Fruit fly (Drosophila melanogaster) whole organism, embryonic: ENCODE results near the gene NFAT.
A peak's percentile ranks its signal among the peaks of the same experiment; 100 is the strongest.

ENCODE experiments used
- CG10366 ChIP-seq: fragments of 200-800 bp; sonication (Bioruptor generic); IDR thresholded peaks from 2 replicates; pipeline ENCODE4 v1.3.6; 2022; ENCODE audit warnings: missing biosample characterization, missing genetic modification characterization
- CG10462 ChIP-seq: fragments of 200-800 bp; sonication (Bioruptor generic); optimal IDR thresholded peaks from 2 replicates; lab custom pipeline; 2016; ENCODE audit warnings: missing biosample characterization, missing genetic modification characterization
- CG11560 ChIP-seq: fragments of 200-800 bp; sonication (Bioruptor generic); IDR thresholded peaks from 3 replicates; pipeline ENCODE4 v1.3.6; 2022; ENCODE audit warnings: missing biosample characterization, missing genetic modification characterization
- CG12942 ChIP-seq: fragments of 200-800 bp; sonication (Bioruptor generic); optimal IDR thresholded peaks from 3 replicates; lab custom pipeline; 2016; ENCODE audit warnings: missing biosample characterization, missing genetic modification characterization
- CG15269 ChIP-seq: fragments of 200-800 bp; sonication (Bioruptor generic); optimal IDR thresholded peaks from 2 replicates; lab custom pipeline; 2018; ENCODE audit warnings: missing biosample characterization, mild to moderate bottlenecking, missing genetic modification characterization, moderate library complexity
- CG15514 ChIP-seq: fragments of 200-800 bp; sonication (Bioruptor generic); optimal IDR thresholded peaks from 3 replicates; lab custom pipeline; 2017; ENCODE audit warnings: missing biosample characterization, missing genetic modification characterization, mild to moderate bottlenecking, moderate library complexity, missing genetic modification reagents
- CG1602 ChIP-seq: fragments of 200-800 bp; sonication (Bioruptor generic); optimal IDR thresholded peaks from 3 replicates; lab custom pipeline; 2016; ENCODE audit warnings: missing biosample characterization, missing genetic modification characterization
- CG17385 ChIP-seq: fragments of 200-800 bp; sonication (Bioruptor generic); optimal IDR thresholded peaks from 3 replicates; lab custom pipeline; 2018; ENCODE audit warnings: missing biosample characterization, mild to moderate bottlenecking, missing genetic modification characterization
- CG18764 ChIP-seq: fragments of 200-800 bp; sonication (Bioruptor generic); optimal IDR thresholded peaks from 3 replicates; lab custom pipeline; 2016; ENCODE audit warnings: missing biosample characterization, missing genetic modification characterization
- CG2202 ChIP-seq: fragments of 200-800 bp; sonication (Bioruptor generic); optimal IDR thresholded peaks from 2 replicates; lab custom pipeline; 2018; ENCODE audit warnings: missing biosample characterization, mild to moderate bottlenecking, missing genetic modification characterization
- CG3163 ChIP-seq: fragments of 200-800 bp; sonication (Bioruptor generic); optimal IDR thresholded peaks from 3 replicates; lab custom pipeline; 2016; ENCODE audit warnings: missing biosample characterization, missing genetic modification characterization
- CG4424 ChIP-seq: fragments of 200-800 bp; sonication (Bioruptor generic); optimal IDR thresholded peaks from 3 replicates; lab custom pipeline; 2016; ENCODE audit warnings: missing biosample characterization, missing genetic modification characterization
- CG6765 ChIP-seq: fragments of 200-800 bp; sonication (Bioruptor generic); optimal IDR thresholded peaks from 3 replicates; lab custom pipeline; 2017; ENCODE audit warnings: missing biosample characterization, mild to moderate bottlenecking, missing genetic modification characterization
- CG6854 ChIP-seq: fragments of 200-800 bp; sonication (Bioruptor generic); optimal IDR thresholded peaks from 3 replicates; lab custom pipeline; 2017; ENCODE audit warnings: missing biosample characterization, mild to moderate bottlenecking, missing genetic modification characterization
- CG7556 ChIP-seq: fragments of 200-800 bp; sonication (Bioruptor generic); optimal IDR thresholded peaks from 2 replicates; lab custom pipeline; 2017; ENCODE audit warnings: missing biosample characterization, mild to moderate bottlenecking, missing genetic modification characterization
- CG7839 ChIP-seq: fragments of 200-800 bp; sonication (Bioruptor generic); optimal IDR thresholded peaks from 3 replicates; lab custom pipeline; 2018; ENCODE audit warnings: missing biosample characterization, mild to moderate bottlenecking, missing genetic modification characterization, moderate library complexity
- CG8765 ChIP-seq: fragments of 200-800 bp; sonication (Bioruptor generic); IDR thresholded peaks from 2 replicates; pipeline ENCODE4 v1.3.6; 2022; ENCODE audit warnings: missing biosample characterization, missing genetic modification characterization
- CHES-1-like ChIP-seq: fragments of 200-800 bp; sonication (Bioruptor generic); optimal IDR thresholded peaks from 2 replicates; lab custom pipeline; 2016; ENCODE audit warnings: missing biosample characterization, missing genetic modification characterization
- D ChIP-seq, 2 experiments: fragments of 200-800 bp in 1 of 2; fragments of >200 bp in 1 of 2; sonication (Bioruptor generic) in 1 of 2; optimal IDR thresholded peaks; 2 replicates in 1 of 2; 3 replicates in 1 of 2; lab custom pipeline; 2017; ENCODE audit warnings: mild to moderate bottlenecking in 1 of 2, missing biosample characterization in 1 of 2, missing genetic modification characterization in 1 of 2, missing genetic modification reagents in 1 of 2
- E2f1 ChIP-seq: fragments of 200-800 bp; sonication (Bioruptor generic); IDR thresholded peaks from 2 replicates; pipeline ENCODE4 v1.3.6; 2022; ENCODE audit warnings: missing biosample characterization, missing genetic modification characterization
- Elba2 ChIP-seq: fragments of 200-800 bp; sonication (Bioruptor generic); optimal IDR thresholded peaks from 3 replicates; lab custom pipeline; 2016; ENCODE audit warnings: missing biosample characterization, missing genetic modification characterization
- H15 ChIP-seq: fragments of 200-800 bp; sonication (Bioruptor generic); IDR thresholded peaks from 3 replicates; pipeline ENCODE4 v1.3.6; 2022; ENCODE audit warnings: missing biosample characterization, missing genetic modification characterization
- Hmr ChIP-seq: fragments of 200-800 bp; sonication (Bioruptor generic); optimal IDR thresholded peaks from 3 replicates; lab custom pipeline; 2017; ENCODE audit warnings: mild to moderate bottlenecking, missing biosample characterization, missing genetic modification reagents, missing genetic modification characterization
- Hr51 ChIP-seq, 2 experiments: fragments of 200-800 bp; sonication (Bioruptor generic); optimal IDR thresholded peaks; 2 replicates in 1 of 2; 3 replicates in 1 of 2; lab custom pipeline; 2016 to 2018; ENCODE audit warnings: missing biosample characterization in 2 of 2, missing genetic modification characterization in 2 of 2, mild to moderate bottlenecking in 1 of 2, moderate library complexity in 1 of 2
- Lhr ChIP-seq: fragments of 200-800 bp; sonication (Bioruptor generic); optimal IDR thresholded peaks from 3 replicates; lab custom pipeline; 2017; ENCODE audit warnings: mild to moderate bottlenecking, missing biosample characterization, missing genetic modification reagents, missing genetic modification characterization
- Lpt ChIP-seq: fragments of >200 bp; optimal IDR thresholded peaks from 2 replicates; lab custom pipeline; 2018; ENCODE audit warnings: missing biosample characterization, missing genetic modification characterization
- Med ChIP-seq: fragments of 200-800 bp; sonication (Bioruptor generic); peaks from one replicate; lab custom pipeline; 2016; ENCODE audit warnings: missing biosample characterization, missing genetic modification characterization, mild to moderate bottlenecking, inconsistent platforms, moderate library complexity
- Meics ChIP-seq: fragments of 200-800 bp; sonication (Bioruptor generic); optimal IDR thresholded peaks from 2 replicates; lab custom pipeline; 2017; ENCODE audit warnings: missing biosample characterization, mild to moderate bottlenecking, missing genetic modification characterization
- Scr ChIP-seq: fragments of 200-800 bp; sonication (Bioruptor generic); IDR thresholded peaks from 2 replicates; pipeline ENCODE4 v1.3.6; 2022; ENCODE audit warnings: missing biosample characterization, missing genetic modification characterization; ENCODE audit not compliant: partially characterized antibody
- Trl ChIP-seq, 3 experiments: fragments of >200 bp in 2 of 3; fragments of 200-800 bp in 1 of 3; sonication (Bioruptor generic) in 1 of 3; optimal IDR thresholded peaks; 2 replicates in 1 of 3; 3 replicates in 2 of 3; lab custom pipeline; 2016 to 2017; ENCODE audit warnings: missing biosample characterization in 1 of 3, missing genetic modification characterization in 1 of 3
- YL-1 ChIP-seq: fragments of 200-800 bp; sonication (Bioruptor generic); optimal IDR thresholded peaks from 3 replicates; lab custom pipeline; 2017; ENCODE audit warnings: missing biosample characterization, mild to moderate bottlenecking, missing genetic modification characterization
- cg ChIP-seq: fragments of 200-800 bp; sonication (Bioruptor generic); optimal IDR thresholded peaks from 3 replicates; lab custom pipeline; 2019; ENCODE audit warnings: missing biosample characterization, mild to moderate bottlenecking, missing genetic modification characterization, moderate library complexity
- crc ChIP-seq: fragments of 200-800 bp; sonication (Bioruptor generic); optimal IDR thresholded peaks from 2 replicates; lab custom pipeline; 2016; ENCODE audit warnings: missing biosample characterization, missing genetic modification characterization
- dan ChIP-seq: fragments of 200-800 bp; sonication (Bioruptor generic); IDR thresholded peaks from 2 replicates; pipeline ENCODE4 v1.3.6; 2022; ENCODE audit warnings: missing biosample characterization, missing genetic modification characterization
- dysf ChIP-seq: fragments of 200-800 bp; sonication (Bioruptor generic); IDR thresholded peaks from 3 replicates; pipeline ENCODE4 v1.3.6; 2022; ENCODE audit warnings: missing biosample characterization, missing genetic modification characterization
- fd102C ChIP-seq: fragments of 200-800 bp; sonication (Bioruptor generic); optimal IDR thresholded peaks from 2 replicates; lab custom pipeline; 2018; ENCODE audit warnings: missing biosample characterization, mild to moderate bottlenecking, missing genetic modification characterization, moderate library complexity
- insv ChIP-seq, 2 experiments: fragments of 200-800 bp; sonication (Bioruptor generic); optimal IDR thresholded peaks; 3 replicates each; lab custom pipeline; 2016 to 2018; ENCODE audit warnings: missing biosample characterization in 2 of 2, missing genetic modification characterization in 2 of 2
- jing ChIP-seq: fragments of 200-800 bp; sonication (Bioruptor generic); optimal IDR thresholded peaks from 2 replicates; lab custom pipeline; 2018; ENCODE audit warnings: missing biosample characterization, mild to moderate bottlenecking, missing genetic modification characterization
- lilli ChIP-seq: fragments of 200-800 bp; sonication (Bioruptor generic); optimal IDR thresholded peaks from 3 replicates; lab custom pipeline; 2016; ENCODE audit warnings: missing biosample characterization, missing genetic modification characterization
- lov ChIP-seq, 2 experiments: fragments of 200-800 bp in 1 of 2; fragments of >200 bp in 1 of 2; sonication (Bioruptor generic) in 1 of 2; IDR thresholded peaks in 1 of 2; optimal IDR thresholded peaks in 1 of 2; 2 replicates in 1 of 2; 3 replicates in 1 of 2; pipeline versions ENCODE4 v1.3.6 to Lab custom; 2017 to 2022; ENCODE audit warnings: missing biosample characterization in 1 of 2, missing genetic modification characterization in 1 of 2
- p53 ChIP-seq: fragments of 200-800 bp; sonication (Bioruptor generic); optimal IDR thresholded peaks from 2 replicates; lab custom pipeline; 2016; ENCODE audit warnings: missing biosample characterization, missing genetic modification characterization
- prd ChIP-seq, 3 experiments: fragments of >200 bp in 2 of 3; fragments of 200-800 bp in 1 of 3; sonication (Bioruptor generic) in 1 of 3; optimal IDR thresholded peaks in 2 of 3; IDR thresholded peaks in 1 of 3; 2 replicates in 2 of 3; 3 replicates in 1 of 3; pipeline versions ENCODE4 v1.3.6 to Lab custom; 2017 to 2022; ENCODE audit warnings: missing biosample characterization in 1 of 3, missing genetic modification characterization in 1 of 3
- psq ChIP-seq: fragments of 200-800 bp; sonication (Bioruptor generic); optimal IDR thresholded peaks from 2 replicates; lab custom pipeline; 2017; ENCODE audit warnings: missing biosample characterization, missing genetic modification characterization
- sima ChIP-seq: fragments of 200-800 bp; sonication (Bioruptor generic); optimal IDR thresholded peaks from 2 replicates; lab custom pipeline; 2016; ENCODE audit warnings: missing biosample characterization, missing genetic modification characterization
- sob ChIP-seq: fragments of 200-800 bp; sonication (Bioruptor generic); IDR thresholded peaks from 2 replicates; pipeline ENCODE4 v1.3.6; 2022; ENCODE audit warnings: missing biosample characterization, missing genetic modification characterization
- unc-4 ChIP-seq: fragments of 200-800 bp; sonication (Bioruptor generic); IDR thresholded peaks from 2 replicates; pipeline ENCODE4 v1.3.6; 2022; ENCODE audit warnings: missing biosample characterization, missing genetic modification characterization; ENCODE audit not compliant: partially characterized antibody
- unpg ChIP-seq: fragments of 200-800 bp; sonication (Bioruptor generic); optimal IDR thresholded peaks from 3 replicates; lab custom pipeline; 2018; ENCODE audit warnings: missing biosample characterization, mild to moderate bottlenecking, missing genetic modification characterization, moderate library complexity
- wdn ChIP-seq: fragments of 200-800 bp; sonication (Bioruptor generic); IDR thresholded peaks from 2 replicates; pipeline ENCODE4 v1.3.6; 2022; ENCODE audit warnings: missing biosample characterization, missing genetic modification characterization

NFAT gene

DNA sequence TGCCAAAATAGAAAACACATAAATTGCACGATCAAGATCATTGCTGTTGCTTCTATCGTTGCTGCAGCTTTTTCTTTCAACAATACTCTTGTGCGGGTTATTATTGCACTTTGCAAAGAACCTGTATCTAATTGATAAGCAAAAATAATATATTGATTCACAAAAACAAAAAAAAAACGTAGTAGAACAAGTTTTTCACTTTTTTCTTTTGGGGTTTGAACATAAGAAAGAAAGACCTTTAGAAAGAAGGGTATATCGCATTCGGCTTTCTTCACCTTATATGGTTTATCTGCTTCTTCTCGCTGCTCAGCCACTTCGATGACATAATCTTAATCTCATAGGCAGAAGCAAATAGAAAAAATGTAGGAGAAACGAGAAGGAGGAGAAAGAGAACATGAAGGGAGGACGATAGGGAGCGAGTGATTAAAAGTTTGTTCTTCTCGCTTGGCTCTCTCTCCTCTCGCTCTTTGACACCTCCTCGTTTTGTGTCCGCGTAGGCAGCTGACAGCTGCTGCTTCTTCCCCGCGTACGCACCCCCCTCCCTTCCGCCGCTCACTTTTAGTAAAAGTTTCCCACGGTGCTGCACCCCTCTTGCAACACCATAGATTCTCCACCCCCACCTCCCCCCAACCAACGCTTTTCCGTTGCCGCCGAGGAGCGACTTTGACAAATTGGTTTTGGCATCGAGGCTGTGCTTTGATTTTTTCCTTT, 74.3 kb downstream of the NFAT start (continued):
- no peak for TF ChIP-seq CHES-1-like (GFP tag; lab: Kevin White, UChicago)
- TF ChIP-seq wdn (GFP tag; lab: Robert Waterston, UW), result no peak
- no peak for TF ChIP-seq YL-1 (GFP tag; lab: Kevin White, UChicago)
- no peak for TF ChIP-seq CG10366 (GFP tag; lab: Robert Waterston, UW)
- no peak for TF ChIP-seq jing
- no peak for TF ChIP-seq prd (optimal IDR thresholded peaks at IDR 0.05; lab: Kevin White, UChicago)
- no peak for TF ChIP-seq prd (GFP tag; IDR thresholded peaks at IDR 0.05; lab: Robert Waterston, UW)
- TF ChIP-seq sima (GFP tag; lab: Kevin White, UChicago), result no peak
- no peak for TF ChIP-seq CG4424
- TF ChIP-seq CG7839 (tag; lab: Kevin White, UChicago), result peak; percentile 1
- no peak for TF ChIP-seq p53 (GFP tag; lab: Kevin White, UChicago)
- no peak for TF ChIP-seq CG10462 (GFP tag; lab: Kevin White, UChicago)
- peak; percentile 23 for TF ChIP-seq CG15269
- TF ChIP-seq CG6765, result no peak
- TF ChIP-seq Med, result no peak
- TF ChIP-seq CG15514, result no peak
- TF ChIP-seq CG2202 (tag; lab: Kevin White, UChicago), result no peak
- TF ChIP-seq E2f1 (GFP tag; lab: Robert Waterston, UW), result no peak
- TF ChIP-seq unpg (GFP tag; lab: Kevin White, UChicago), result no peak
- 0 out of 2 replicates have a peak, but pooled peaks have one; percentile 14 for TF ChIP-seq sob (GFP tag; lab: Robert Waterston, UW)
- TF ChIP-seq CG6854 (GFP tag; lab: Kevin White, UChicago), result no peak
- no peak for TF ChIP-seq crc
- no peak for TF ChIP-seq CG18764 (GFP tag; lab: Kevin White, UChicago)
- TF ChIP-seq CG17385 (GFP tag; lab: Kevin White, UChicago), result peak; percentile 14
- TF ChIP-seq dan (GFP tag; lab: Robert Waterston, UW), result no peak
- no peak for TF ChIP-seq lilli (GFP tag; lab: Kevin White, UChicago)
- TF ChIP-seq Scr (GFP tag; lab: Robert Waterston, UW), result no peak
- no peak for TF ChIP-seq cg (GFP tag; lab: Kevin White, UChicago)
- no peak for TF ChIP-seq Elba2 (GFP tag; lab: Kevin White, UChicago)
- TF ChIP-seq H15 (GFP tag; lab: Robert Waterston, UW), result no peak
- TF ChIP-seq Trl (optimal IDR thresholded peaks at IDR 0.05; lab: Kevin White, UChicago), result peak in 1 of 2 experiments; percentile 2
- TF ChIP-seq Trl (GFP tag; optimal IDR thresholded peaks at IDR 0.05; lab: Kevin White, UChicago), result no peak
- no peak for TF ChIP-seq fd102C (GFP tag; lab: Kevin White, UChicago)
- no peak for TF ChIP-seq D (optimal IDR thresholded peaks at IDR 0.05; lab: Kevin White, UChicago)
- no peak for TF ChIP-seq D (GFP tag; optimal IDR thresholded peaks at IDR 0.05; lab: Kevin White, UChicago)
- TF ChIP-seq lov (optimal IDR thresholded peaks at IDR 0.05; lab: Kevin White, UChicago), result no peak
- no peak for TF ChIP-seq lov (GFP tag; IDR thresholded peaks at IDR 0.05; lab: Robert Waterston, UW)
- no peak for TF ChIP-seq Lpt (GFP tag; lab: Kevin White, UChicago)
- no peak for TF ChIP-seq CG12942 (GFP tag; lab: Kevin White, UChicago)
- no peak for TF ChIP-seq Lhr
- no peak for TF ChIP-seq Hmr (GFP tag; lab: Kevin White, UChicago)
- 0 out of 3 replicates have a peak, but pooled peaks have one; percentile 29 for TF ChIP-seq dysf (GFP tag; lab: Robert Waterston, UW)
- TF ChIP-seq unc-4 (GFP tag; lab: Robert Waterston, UW), result no peak
- no peak for TF ChIP-seq CG8765 (GFP tag; lab: Robert Waterston, UW)
- TF ChIP-seq CG11560, result no peak
- TF ChIP-seq insv (GFP tag; optimal IDR thresholded peaks at IDR 0.05; lab: Kevin White, UChicago), result no peak
- TF ChIP-seq CG3163 (GFP tag; lab: Kevin White, UChicago), result no peak
- no peak for TF ChIP-seq CG7556
- TF ChIP-seq Hr51 (GFP tag; optimal IDR thresholded peaks at IDR 0.05; lab: Kevin White, UChicago), result peak in 1 of 2 experiments; percentile 12
- no peak for TF ChIP-seq Meics (GFP tag; lab: Kevin White, UChicago)
- no peak for TF ChIP-seq CG1602 (GFP tag; lab: Kevin White, UChicago)
- TF ChIP-seq psq (GFP tag; lab: Kevin White, UChicago), result no peak
